Fruit fly (Drosophila melanogaster): ENCODE data around the gene CG3437.

DNA sequence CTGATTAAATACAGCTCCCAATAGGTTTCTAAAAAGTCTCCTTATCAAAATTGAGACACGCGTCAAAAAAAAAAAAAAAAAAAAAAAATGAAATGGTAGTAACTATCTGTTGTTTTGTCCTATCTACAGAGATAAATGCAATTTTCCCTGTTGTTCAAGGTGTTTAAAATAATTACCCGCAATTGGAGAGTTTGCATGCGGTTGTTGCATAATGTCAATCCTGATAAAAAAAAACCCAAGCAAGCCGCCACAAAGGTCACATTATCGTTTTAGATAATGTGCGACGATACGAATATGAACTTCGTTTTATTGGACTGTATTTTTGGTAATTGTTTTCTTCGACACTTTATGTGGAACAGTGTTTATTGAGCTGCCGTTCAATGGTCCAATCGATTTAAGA is 45.4 kb upstream of the CG3437 start:
- no peak for TF ChIP-seq Dbx (GFP tag; IDR thresholded peaks at IDR 0.05)
- no peak for TF ChIP-seq hb (GFP tag; IDR thresholded peaks at IDR 0.05; ENCODE audit: partially characterized antibody)
- no peak for TF ChIP-seq CG18476 (GFP tag; optimal IDR thresholded peaks at IDR 0.05)
- TF ChIP-seq chif (GFP tag; optimal IDR thresholded peaks at IDR 0.05) = no peak
- TF ChIP-seq pum (GFP tag; optimal IDR thresholded peaks at IDR 0.05) = no peak
- no peak for TF ChIP-seq disco-r (GFP tag; optimal IDR thresholded peaks at IDR 0.05)
- TF ChIP-seq kay (GFP tag; optimal IDR thresholded peaks at IDR 0.05) = no peak
- no peak for TF ChIP-seq CG33557 (GFP tag; optimal IDR thresholded peaks at IDR 0.05)
- no peak for TF ChIP-seq CG8478 (optimal IDR thresholded peaks at IDR 0.05)
- no peak for TF ChIP-seq MTF-1 (GFP tag; optimal IDR thresholded peaks at IDR 0.05; ENCODE audit: borderline replicate concordance)
- TF ChIP-seq D (optimal IDR thresholded peaks at IDR 0.05) = no peak
- no peak for TF ChIP-seq D (GFP tag; optimal IDR thresholded peaks at IDR 0.05)
- no peak for TF ChIP-seq corto (GFP tag; optimal IDR thresholded peaks at IDR 0.05)
- TF ChIP-seq CG4360 (GFP tag; IDR thresholded peaks at IDR 0.05) = no peak
